Worm (Caenorhabditis elegans) whole organism, young adult: ENCODE data around the gene rga-9.

Source experiments
- B0019.2 ChIP-seq: fragments of 200-800 bp; sonication (Bioruptor generic); conservative IDR thresholded peaks from 2 replicates; pipeline ENCODE4 v1.3.6; 2022; ENCODE audit warnings: missing genetic modification reagents, missing genetic modification characterization, missing compliant biosample characterization
- B0035.1 ChIP-seq: sonication (generic microtip); optimal IDR thresholded peaks from 2 replicates; lab custom pipeline; 2016; ENCODE audit warnings: missing genetic modification characterization, mild to moderate bottlenecking, missing compliant biosample characterization, missing genotype, missing genetic modification reagents
- B0336.3 ChIP-seq: fragments of 200-800 bp; sonication (Bioruptor generic); IDR thresholded peaks from 2 replicates; pipeline ENCODE4 v1.3.6; 2022; ENCODE audit warnings: missing genetic modification characterization, missing compliant biosample characterization
- C06A6.2 ChIP-seq: fragments of 200-800 bp; sonication (Bioruptor generic); conservative IDR thresholded peaks from 2 replicates; pipeline ENCODE4 v1.3.6; 2022; ENCODE audit warnings: missing genetic modification characterization, missing compliant biosample characterization
- F10E7.11 ChIP-seq: sonication (generic microtip); optimal IDR thresholded peaks from 2 replicates; lab custom pipeline; 2017; ENCODE audit warnings: mild to moderate bottlenecking, missing genetic modification characterization, moderate library complexity, missing compliant biosample characterization
- F33H1.4 ChIP-seq: fragments of 200-800 bp; sonication (Bioruptor generic); IDR thresholded peaks from 2 replicates; pipeline ENCODE4 v1.3.6; 2022; ENCODE audit warnings: missing genetic modification reagents, missing genetic modification characterization, missing compliant biosample characterization
- F39B2.1 ChIP-seq: fragments of 200-800 bp; sonication (Bioruptor generic); IDR thresholded peaks from 2 replicates; pipeline ENCODE4 v1.3.6; 2022; ENCODE audit warnings: missing genetic modification reagents, missing genetic modification characterization, missing compliant biosample characterization
- F52B5.7 ChIP-seq: sonication (generic microtip); optimal IDR thresholded peaks from 2 replicates; lab custom pipeline; 2016; ENCODE audit warnings: mild to moderate bottlenecking, missing genetic modification characterization, missing compliant biosample characterization
- F57A8.1 ChIP-seq: fragments of 200-800 bp; sonication (Bioruptor generic); optimal IDR thresholded peaks from 2 replicates; lab custom pipeline; 2018; ENCODE audit warnings: mild to moderate bottlenecking, missing genetic modification characterization, moderate library complexity, missing compliant biosample characterization
- F57C9.4 ChIP-seq: sonication (generic microtip); optimal IDR thresholded peaks from 2 replicates; lab custom pipeline; 2017; ENCODE audit warnings: mild to moderate bottlenecking, missing genetic modification characterization, missing compliant biosample characterization
- K11D2.4 ChIP-seq: fragments of 200-800 bp; sonication (Bioruptor generic); IDR thresholded peaks from 2 replicates; pipeline ENCODE4 v1.3.6; 2022; ENCODE audit warnings: missing genetic modification reagents, missing genetic modification characterization, missing compliant biosample characterization
- Y53G8AR.9 ChIP-seq: fragments of 200-800 bp; sonication (Bioruptor generic); conservative IDR thresholded peaks from 2 replicates; pipeline ENCODE4 v1.3.6; 2022; ENCODE audit warnings: missing genetic modification reagents, missing genetic modification characterization, missing compliant biosample characterization
- Y56A3A.18 ChIP-seq: fragments of 200-800 bp; sonication (Bioruptor generic); IDR thresholded peaks from 2 replicates; pipeline ENCODE4 v1.3.6; 2022; ENCODE audit warnings: missing genetic modification reagents, missing genetic modification characterization, missing compliant biosample characterization
- Y95B8A.8 ChIP-seq: fragments of 200-800 bp; sonication (Bioruptor generic); IDR thresholded peaks from 2 replicates; pipeline ENCODE4 v1.3.6; 2022; ENCODE audit warnings: missing genetic modification reagents, missing genetic modification characterization, missing compliant biosample characterization
- aptf-2 ChIP-seq: fragments of 200-800 bp; sonication (Bioruptor generic); conservative IDR thresholded peaks from 2 replicates; pipeline ENCODE4 v1.3.6; 2022; ENCODE audit warnings: missing genetic modification reagents, missing genetic modification characterization, missing compliant biosample characterization
- attf-3 ChIP-seq: fragments of 200-800 bp; sonication (Bioruptor generic); conservative IDR thresholded peaks from 2 replicates; pipeline ENCODE4 v1.3.6; 2022; ENCODE audit warnings: missing genetic modification reagents, missing genetic modification characterization, missing compliant biosample characterization
- ccch-3 ChIP-seq: fragments of 200-800 bp; sonication (Bioruptor generic); optimal IDR thresholded peaks from 2 replicates; lab custom pipeline; 2018; ENCODE audit warnings: mild to moderate bottlenecking, missing genetic modification characterization, missing compliant biosample characterization
- cebp-1 ChIP-seq, 2 experiments: fragments of 200-800 bp in 1 of 2; sonication (Bioruptor generic) in 1 of 2; sonication (generic microtip) in 1 of 2; IDR thresholded peaks in 1 of 2; optimal IDR thresholded peaks in 1 of 2; 2 replicates each; pipeline versions ENCODE4 v1.3.6 to Lab custom; 2017 to 2022; ENCODE audit warnings: missing compliant biosample characterization in 2 of 2, missing genetic modification characterization in 2 of 2, mild to moderate bottlenecking in 1 of 2, missing genetic modification reagents in 1 of 2, moderate library complexity in 1 of 2
- ceh-40 ChIP-seq: fragments of 200-800 bp; sonication (Bioruptor generic); IDR thresholded peaks from 2 replicates; pipeline ENCODE4 v1.3.6; 2022; ENCODE audit warnings: missing genetic modification characterization, missing compliant biosample characterization
- ceh-58 ChIP-seq: fragments of 200-800 bp; sonication (Bioruptor generic); IDR thresholded peaks from 2 replicates; pipeline ENCODE4 v1.3.6; 2022; ENCODE audit warnings: missing genetic modification characterization, missing compliant biosample characterization
- chd-7 ChIP-seq: sonication (generic microtip); optimal IDR thresholded peaks from 2 replicates; lab custom pipeline; 2016; ENCODE audit warnings: mild to moderate bottlenecking, missing genetic modification characterization, moderate library complexity, missing compliant biosample characterization
- efl-1 ChIP-seq: fragments of 150-350 bp; optimal IDR thresholded peaks from 2 replicates; lab custom pipeline; 2014; ENCODE audit warnings: missing biosample characterization, missing genetic modification reagents, missing genetic modification characterization
- ekl-4 ChIP-seq: fragments of 200-800 bp; sonication (Bioruptor generic); IDR thresholded peaks from 2 replicates; pipeline ENCODE4 v1.3.6; 2022; ENCODE audit warnings: missing genetic modification reagents, missing genetic modification characterization, missing compliant biosample characterization
- him-1 ChIP-seq: sonication (generic microtip); optimal IDR thresholded peaks from 2 replicates; lab custom pipeline; 2016; ENCODE audit warnings: missing genotype, missing genetic modification reagents, missing genetic modification characterization, missing compliant biosample characterization
- hlh-26 ChIP-seq: fragments of 200-800 bp; sonication (Bioruptor generic); conservative IDR thresholded peaks from 2 replicates; pipeline ENCODE4 v1.3.6; 2022; ENCODE audit warnings: missing genetic modification reagents, missing genetic modification characterization, missing compliant biosample characterization
- let-526 ChIP-seq: fragments of 200-800 bp; sonication (Bioruptor generic); IDR thresholded peaks from 2 replicates; pipeline ENCODE4 v1.3.6; 2022; ENCODE audit warnings: missing genetic modification reagents, missing genetic modification characterization, missing compliant biosample characterization
- let-607 ChIP-seq, 2 experiments: fragments of 200-800 bp in 1 of 2; sonication (Bioruptor generic) in 1 of 2; sonication (generic microtip) in 1 of 2; optimal IDR thresholded peaks; 2 replicates each; lab custom pipeline; 2016 to 2018; ENCODE audit warnings: mild to moderate bottlenecking in 2 of 2, missing compliant biosample characterization in 2 of 2, missing genetic modification characterization in 2 of 2, moderate library complexity in 2 of 2, missing genotype in 1 of 2
- lin-26 ChIP-seq: fragments of 200-800 bp; sonication (Bioruptor generic); IDR thresholded peaks from 2 replicates; pipeline ENCODE4 v1.3.6; 2022; ENCODE audit warnings: missing genetic modification reagents, missing genetic modification characterization, missing compliant biosample characterization
- lsl-1 ChIP-seq: fragments of 200-800 bp; sonication (Bioruptor generic); optimal IDR thresholded peaks from 2 replicates; lab custom pipeline; 2018; ENCODE audit warnings: mild to moderate bottlenecking, missing genetic modification characterization, moderate library complexity, missing compliant biosample characterization
- madf-10 ChIP-seq: sonication (generic microtip); optimal IDR thresholded peaks from 2 replicates; lab custom pipeline; 2016; ENCODE audit warnings: mild to moderate bottlenecking, missing genetic modification characterization, missing compliant biosample characterization
- madf-8 ChIP-seq: fragments of 200-800 bp; sonication (Bioruptor generic); conservative IDR thresholded peaks from 2 replicates; pipeline ENCODE4 v1.3.6; 2022; ENCODE audit warnings: missing genetic modification reagents, missing genetic modification characterization, missing compliant biosample characterization
- mel-28 ChIP-seq: sonication (generic microtip); optimal IDR thresholded peaks from 2 replicates; lab custom pipeline; 2016; ENCODE audit warnings: borderline replicate concordance, mild to moderate bottlenecking, missing genetic modification characterization, missing compliant biosample characterization
- mes-4 ChIP-seq: sonication (generic microtip); optimal IDR thresholded peaks from 2 replicates; lab custom pipeline; 2016; ENCODE audit warnings: missing genotype, missing genetic modification characterization, missing compliant biosample characterization
- nfya-2 ChIP-seq: fragments of 200-800 bp; sonication (Bioruptor generic); IDR thresholded peaks from 2 replicates; pipeline ENCODE4 v1.3.6; 2022; ENCODE audit warnings: missing genetic modification reagents, missing genetic modification characterization, missing compliant biosample characterization
- nfyb-1 ChIP-seq: fragments of 200-800 bp; sonication (Bioruptor generic); IDR thresholded peaks from 2 replicates; pipeline ENCODE4 v1.3.6; 2022; ENCODE audit warnings: missing genetic modification reagents, missing genetic modification characterization, missing compliant biosample characterization
- nhr-120 ChIP-seq: fragments of 200-800 bp; sonication (Bioruptor generic); IDR thresholded peaks from 2 replicates; pipeline ENCODE4 v1.3.6; 2022; ENCODE audit warnings: missing genetic modification characterization, missing compliant biosample characterization
- nhr-179 ChIP-seq: sonication (generic microtip); optimal IDR thresholded peaks from 2 replicates; lab custom pipeline; 2016; ENCODE audit warnings: mild to moderate bottlenecking, missing genetic modification characterization, missing compliant biosample characterization
- pbrm-1 ChIP-seq: fragments of 200-800 bp; sonication (Bioruptor generic); IDR thresholded peaks from 2 replicates; pipeline ENCODE4 v1.3.6; 2022; ENCODE audit warnings: missing genetic modification reagents, missing genetic modification characterization, missing compliant biosample characterization
- rcor-1 ChIP-seq: fragments of 200-800 bp; sonication (Bioruptor generic); IDR thresholded peaks from 2 replicates; pipeline ENCODE4 v1.3.6; 2022; ENCODE audit warnings: missing genetic modification reagents, missing genetic modification characterization, missing compliant biosample characterization
- rec-8 ChIP-seq, 2 experiments: sonication (generic microtip); optimal IDR thresholded peaks; 2 replicates each; lab custom pipeline; 2016; ENCODE audit warnings: mild to moderate bottlenecking in 2 of 2, missing genetic modification characterization in 2 of 2, missing genetic modification reagents in 2 of 2, missing genotype in 2 of 2, missing biosample characterization in 1 of 2, missing compliant biosample characterization in 1 of 2, moderate library complexity in 1 of 2
- sea-2 ChIP-seq: fragments of 200-800 bp; sonication (Bioruptor generic); IDR thresholded peaks from 2 replicates; pipeline ENCODE4 v1.3.6; 2022; ENCODE audit warnings: missing genetic modification characterization, missing compliant biosample characterization
- sptf-2 ChIP-seq: fragments of 200-800 bp; sonication (Bioruptor generic); optimal IDR thresholded peaks from 2 replicates; lab custom pipeline; 2018; ENCODE audit warnings: mild to moderate bottlenecking, missing genetic modification characterization, missing compliant biosample characterization
- unc-62 ChIP-seq: fragments of 150-350 bp; optimal IDR thresholded peaks from 2 replicates; lab custom pipeline; 2014; ENCODE audit warnings: missing biosample characterization, missing genetic modification reagents, missing genetic modification characterization
- zim-3 ChIP-seq: sonication (generic microtip); optimal IDR thresholded peaks from 2 replicates; lab custom pipeline; 2017; ENCODE audit warnings: mild to moderate bottlenecking, missing genetic modification characterization, moderate library complexity, missing compliant biosample characterization
- ztf-22 ChIP-seq: fragments of 200-800 bp; sonication (Bioruptor generic); optimal IDR thresholded peaks from 2 replicates; lab custom pipeline; 2018; ENCODE audit warnings: mild to moderate bottlenecking, missing genetic modification characterization, moderate library complexity, missing compliant biosample characterization
- ztf-25 ChIP-seq: fragments of 200-800 bp; sonication (Bioruptor generic); IDR thresholded peaks from 2 replicates; pipeline ENCODE4 v1.3.6; 2022; ENCODE audit warnings: missing genetic modification reagents, missing genetic modification characterization, missing compliant biosample characterization
- ztf-3 ChIP-seq: fragments of 200-800 bp; sonication (Bioruptor generic); optimal IDR thresholded peaks from 2 replicates; lab custom pipeline; 2018; ENCODE audit warnings: mild to moderate bottlenecking, missing genetic modification characterization, missing compliant biosample characterization

Gene rga-9

ce11 chrII:15263054-15263755, 4.8 kb upstream of the rga-9 start (continued):
- TF ChIP-seq rec-8 (tag; optimal IDR thresholded peaks at IDR 0.05; lab: Kevin White, UChicago) (no peak), attf-3 (GFP tag; lab: Robert Waterston, UW) (no peak), Y95B8A.8 (GFP tag; lab: Robert Waterston, UW) (no peak), F33H1.4 (GFP tag; lab: Robert Waterston, UW) (no peak), unc-62 (GFP tag; lab: Kevin White, UChicago) (no peak), F52B5.7 (tag; lab: Kevin White, UChicago) (no peak), rcor-1 (GFP tag; lab: Robert Waterston, UW) (no peak), ccch-3 (GFP tag; lab: Kevin White, UChicago) (no peak), let-526 (GFP tag; lab: Robert Waterston, UW) (peak; percentile 57; the same call in 1 of the 2 replicates), ztf-3 (no peak), B0019.2 (GFP tag; lab: Robert Waterston, UW) (no peak), pbrm-1 (GFP tag; lab: Robert Waterston, UW) (no peak), F57A8.1 (GFP tag; lab: Kevin White, UChicago) (no peak), cebp-1 (GFP tag; IDR thresholded peaks at IDR 0.05; lab: Robert Waterston, UW) (no peak), cebp-1 (tag; optimal IDR thresholded peaks at IDR 0.05; lab: Kevin White, UChicago) (peak; percentile 70), Y53G8AR.9 (GFP tag; lab: Robert Waterston, UW) (no peak), hlh-26 (no peak), madf-8 (GFP tag; lab: Robert Waterston, UW) (no peak), B0035.1 (tag; lab: Kevin White, UChicago) (peak; percentile 0), let-607 (tag; optimal IDR thresholded peaks at IDR 0.05; lab: Kevin White, UChicago) (peak in 1 of 2 experiments; percentile 11), F10E7.11 (tag; lab: Kevin White, UChicago) (no peak), sea-2 (GFP tag; lab: Robert Waterston, UW) (no peak), B0336.3 (GFP tag; lab: Robert Waterston, UW) (peak; percentile 72), ceh-58 (GFP tag; lab: Robert Waterston, UW) (no peak), sptf-2 (GFP tag; lab: Kevin White, UChicago) (no peak), zim-3 (tag; lab: Kevin White, UChicago) (no peak), Y56A3A.18 (GFP tag; lab: Robert Waterston, UW) (no peak), C06A6.2 (GFP tag; lab: Robert Waterston, UW) (no peak), aptf-2 (GFP tag; lab: Robert Waterston, UW) (no peak), F39B2.1 (GFP tag; lab: Robert Waterston, UW) (no peak), F57C9.4 (tag; lab: Kevin White, UChicago) (no peak), mes-4 (tag; lab: Kevin White, UChicago) (no peak), him-1 (tag; lab: Kevin White, UChicago) (no peak), nhr-120 (GFP tag; lab: Robert Waterston, UW) (no peak), efl-1 (GFP tag; lab: Kevin White, UChicago) (peak; percentile 75), lsl-1 (peak; percentile 1), ceh-40 (GFP tag; lab: Robert Waterston, UW) (no peak), lin-26 (GFP tag; lab: Robert Waterston, UW) (0 out of 2 replicates have a peak, but pooled peaks have one; percentile 35), ekl-4 (no peak), ztf-25 (GFP tag; lab: Robert Waterston, UW) (no peak), nhr-179 (tag; lab: Kevin White, UChicago) (no peak), nfyb-1 (GFP tag; lab: Robert Waterston, UW) (peak; percentile 66; the same call in 1 of the 2 replicates), madf-10 (tag; lab: Kevin White, UChicago) (no peak), nfya-2 (no peak), chd-7 (tag; lab: Kevin White, UChicago) (peak; percentile 31), ztf-22 (GFP tag; lab: Kevin White, UChicago) (peak; percentile 24), K11D2.4 (GFP tag; lab: Robert Waterston, UW) (no peak), mel-28 (tag; lab: Kevin White, UChicago) (no peak)
